Worm (Caenorhabditis elegans) whole organism, early embryonic: ENCODE measurements around the gene mlt-9.

Experiments used
- B0310.2 ChIP-seq: sonication (generic microtip); optimal IDR thresholded peaks from 2 replicates; lab custom pipeline; 2016; ENCODE audit warnings: mild to moderate bottlenecking, missing genetic modification characterization, missing compliant biosample characterization
- F13C5.2 ChIP-seq: sonication (generic microtip); optimal IDR thresholded peaks from 2 replicates; lab custom pipeline; 2017; ENCODE audit warnings: mild to moderate bottlenecking, missing genetic modification characterization, inconsistent platforms, missing compliant biosample characterization
- aly-1 ChIP-seq: sonication (generic microtip); optimal IDR thresholded peaks from 2 replicates; lab custom pipeline; 2016; ENCODE audit warnings: missing genetic modification characterization, missing compliant biosample characterization
- ama-1 ChIP-seq: fragments of 150-350 bp; optimal IDR thresholded peaks from 2 replicates; lab custom pipeline; 2014
- ceh-13 ChIP-seq: fragments of 200-800 bp; sonication (Bioruptor generic); optimal IDR thresholded peaks from 2 replicates; lab custom pipeline; 2018; ENCODE audit warnings: mild to moderate bottlenecking, missing genetic modification characterization, missing compliant biosample characterization
- ceh-36 ChIP-seq: sonication (generic microtip); optimal IDR thresholded peaks from 2 replicates; lab custom pipeline; 2016; ENCODE audit warnings: missing genetic modification characterization, inconsistent platforms, missing compliant biosample characterization
- ets-7 ChIP-seq: sonication (generic microtip); optimal IDR thresholded peaks from 2 replicates; lab custom pipeline; 2016; ENCODE audit warnings: missing genotype, missing genetic modification characterization, missing compliant biosample characterization
- flt-1 ChIP-seq: fragments of 200-800 bp; sonication (Bioruptor generic); IDR thresholded peaks from 2 replicates; pipeline ENCODE4 v1.3.6; 2022; ENCODE audit warnings: missing genetic modification characterization, missing compliant biosample characterization
- hmbx-1 ChIP-seq: sonication (generic microtip); optimal IDR thresholded peaks from 2 replicates; lab custom pipeline; 2016; ENCODE audit warnings: mild to moderate bottlenecking, missing genetic modification characterization, missing compliant biosample characterization
- hmg-4 ChIP-seq: fragments of 200-800 bp; sonication (Bioruptor generic); optimal IDR thresholded peaks from 2 replicates; lab custom pipeline; 2018; ENCODE audit warnings: mild to moderate bottlenecking, missing genetic modification characterization, missing compliant biosample characterization
- hnd-1 ChIP-seq: sonication (generic microtip); optimal IDR thresholded peaks from 2 replicates; lab custom pipeline; 2016; ENCODE audit warnings: missing genetic modification characterization, missing compliant biosample characterization
- pes-1 ChIP-seq: fragments of 200-800 bp; sonication (Bioruptor generic); IDR thresholded peaks from 2 replicates; pipeline ENCODE4 v1.3.6; 2022; ENCODE audit warnings: missing genetic modification reagents, missing genetic modification characterization, missing compliant biosample characterization
- scrt-1 ChIP-seq: fragments of 200-800 bp; sonication (Bioruptor generic); IDR thresholded peaks from 2 replicates; pipeline ENCODE4 v1.3.6; 2022; ENCODE audit warnings: missing genetic modification characterization, missing compliant biosample characterization
- sea-1 ChIP-seq: fragments of 200-800 bp; sonication (Bioruptor generic); conservative IDR thresholded peaks from 2 replicates; pipeline ENCODE4 v1.3.6; 2022; ENCODE audit warnings: missing genetic modification characterization, missing compliant biosample characterization
- tbx-11 ChIP-seq: fragments of 200-800 bp; sonication (Bioruptor generic); IDR thresholded peaks from 2 replicates; pipeline ENCODE4 v1.3.6; 2022; ENCODE audit warnings: missing genetic modification characterization, missing compliant biosample characterization
- tbx-37 ChIP-seq: fragments of 200-800 bp; sonication (Bioruptor generic); conservative IDR thresholded peaks from 2 replicates; pipeline ENCODE4 v1.3.6; 2022; ENCODE audit warnings: missing genetic modification reagents, missing genetic modification characterization, missing compliant biosample characterization
- tra-4 ChIP-seq: sonication (generic microtip); optimal IDR thresholded peaks from 2 replicates; lab custom pipeline; 2017; ENCODE audit warnings: missing genetic modification characterization, missing compliant biosample characterization

Gene mlt-9

ce11 chrX:15092775-15093386, 14.7 kb downstream of the mlt-9 start:
- no peak for TF ChIP-seq B0310.2 (tag; lab: Kevin White, UChicago)
- no peak for TF ChIP-seq hmbx-1
- no peak for TF ChIP-seq scrt-1 (GFP tag; lab: Robert Waterston, UW)
- no peak for TF ChIP-seq sea-1
- no peak for TF ChIP-seq tra-4 (tag; lab: Kevin White, UChicago)
- no peak for TF ChIP-seq tbx-11 (GFP tag; lab: Robert Waterston, UW)
- TF ChIP-seq aly-1 (tag; lab: Kevin White, UChicago), result no peak
- no peak for TF ChIP-seq ets-7 (tag; lab: Kevin White, UChicago)
- no peak for TF ChIP-seq ceh-13 (GFP tag; lab: Kevin White, UChicago)
- TF ChIP-seq pes-1 (GFP tag; lab: Robert Waterston, UW), result no peak
- no peak for TF ChIP-seq tbx-37 (GFP tag; lab: Robert Waterston, UW)
- no peak for TF ChIP-seq F13C5.2 (tag; lab: Kevin White, UChicago)
- no peak for TF ChIP-seq ceh-36 (tag; lab: Kevin White, UChicago)
- TF ChIP-seq ama-1 (lab: Kevin White, UChicago), result no peak
- TF ChIP-seq hmg-4 (GFP tag; lab: Kevin White, UChicago), result no peak

ce11 chrX:15089123-15089522, 18.5 kb downstream of the mlt-9 start, which contains the start of gene flr-4:
Gene flr-4 (plus strand): TSS chrX:15089397.
- TF ChIP-seq sea-1 (no peak), B0310.2 (tag; lab: Kevin White, UChicago) (no peak), aly-1 (tag; lab: Kevin White, UChicago) (no peak), ama-1 (lab: Kevin White, UChicago) (no peak)

ce11 chrX:15087752-15088151, 19.8 kb downstream of the mlt-9 start:
- no peak for TF ChIP-seq F13C5.2 (tag; lab: Kevin White, UChicago)
- TF ChIP-seq tra-4 (tag; lab: Kevin White, UChicago), result no peak
- TF ChIP-seq ama-1 (lab: Kevin White, UChicago), result no peak
- TF ChIP-seq hnd-1, result no peak
- TF ChIP-seq tbx-11 (GFP tag; lab: Robert Waterston, UW), result no peak
- no peak for TF ChIP-seq aly-1 (tag; lab: Kevin White, UChicago)
- TF ChIP-seq pes-1 (GFP tag; lab: Robert Waterston, UW), result no peak

- TF ChIP-seq tbx-37 (GFP tag; lab: Robert Waterston, UW) (no peak), hmg-4 (GFP tag; lab: Kevin White, UChicago) (no peak), hnd-1 (no peak), ets-7 (tag; lab: Kevin White, UChicago) (no peak), scrt-1 (GFP tag; lab: Robert Waterston, UW) (no peak), hmbx-1 (no peak), aly-1 (tag; lab: Kevin White, UChicago) (no peak), ceh-13 (GFP tag; lab: Kevin White, UChicago) (no peak), tra-4 (tag; lab: Kevin White, UChicago) (no peak), tbx-11 (GFP tag; lab: Robert Waterston, UW) (no peak)
Measured at ce11 chrX:15084395-15084794, 23.2 kb downstream of the mlt-9 start, which contains the start of gene F09B12.5. Gene F09B12.5 (plus strand): TSS chrX:15084695.

ce11 chrX:15083795-15084194, 23.8 kb downstream of the mlt-9 start, which contains the start of gene H40L08.1:
Gene H40L08.1 (minus strand): TSS chrX:15084086.
- no peak for TF ChIP-seq sea-1
- TF ChIP-seq scrt-1 (GFP tag; lab: Robert Waterston, UW), result no peak
- TF ChIP-seq tbx-37 (GFP tag; lab: Robert Waterston, UW), result 0 out of 2 replicates have a peak, but pooled peaks have one; percentile 13
- no peak for TF ChIP-seq hmg-4 (GFP tag; lab: Kevin White, UChicago)
- no peak for TF ChIP-seq ets-7 (tag; lab: Kevin White, UChicago)

ce11 chrX:15081486-15081885, 26.1 kb downstream of the mlt-9 start:
- TF ChIP-seq tbx-11 (GFP tag; lab: Robert Waterston, UW) (no peak), ceh-13 (GFP tag; lab: Kevin White, UChicago) (no peak), hmbx-1 (no peak), tra-4 (tag; lab: Kevin White, UChicago) (no peak), scrt-1 (GFP tag; lab: Robert Waterston, UW) (no peak), ama-1 (lab: Kevin White, UChicago) (no peak)

ce11 chrX:15079406-15079805, 28.2 kb downstream of the mlt-9 start:
- no peak for TF ChIP-seq pes-1 (GFP tag; lab: Robert Waterston, UW)
- no peak for TF ChIP-seq tbx-37 (GFP tag; lab: Robert Waterston, UW)
- no peak for TF ChIP-seq B0310.2 (tag; lab: Kevin White, UChicago)
- no peak for TF ChIP-seq tra-4 (tag; lab: Kevin White, UChicago)
- TF ChIP-seq ceh-13 (GFP tag; lab: Kevin White, UChicago), result no peak
- TF ChIP-seq F13C5.2 (tag; lab: Kevin White, UChicago), result no peak
- no peak for TF ChIP-seq scrt-1 (GFP tag; lab: Robert Waterston, UW)
- TF ChIP-seq flt-1 (GFP tag; lab: Robert Waterston, UW), result no peak
- no peak for TF ChIP-seq sea-1
- no peak for TF ChIP-seq ceh-36 (tag; lab: Kevin White, UChicago)
- no peak for TF ChIP-seq hnd-1
- no peak for TF ChIP-seq ama-1 (lab: Kevin White, UChicago)
- TF ChIP-seq hmg-4 (GFP tag; lab: Kevin White, UChicago), result no peak
- TF ChIP-seq aly-1 (tag; lab: Kevin White, UChicago), result no peak
- TF ChIP-seq ets-7 (tag; lab: Kevin White, UChicago), result no peak
- TF ChIP-seq hmbx-1, result no peak
- TF ChIP-seq tbx-11 (GFP tag; lab: Robert Waterston, UW), result no peak
